Fruit fly (Drosophila melanogaster) whole organism, prepupa: ENCODE measurements around the gene CG1979.
A peak's percentile ranks its signal among the peaks of the same experiment; 100 is the strongest.

Source experiments
- CG15336 ChIP-seq: fragments of 200-800 bp; sonication (Bioruptor generic); IDR thresholded peaks from 2 replicates; pipeline ENCODE4 v1.3.6; 2022; ENCODE audit warnings: missing biosample characterization, missing genetic modification characterization
- CG16779 ChIP-seq: fragments of 200-800 bp; sonication (Bioruptor generic); optimal IDR thresholded peaks from 3 replicates; lab custom pipeline; 2017; ENCODE audit warnings: missing biosample characterization, mild to moderate bottlenecking, missing genetic modification characterization
- CG3919 ChIP-seq: fragments of 200-800 bp; sonication (Bioruptor generic); optimal IDR thresholded peaks from 3 replicates; lab custom pipeline; 2016; ENCODE audit warnings: missing biosample characterization, missing genetic modification characterization
- CG4318 ChIP-seq: fragments of 200-800 bp; sonication (Bioruptor generic); optimal IDR thresholded peaks from 3 replicates; lab custom pipeline; 2017; ENCODE audit warnings: missing biosample characterization, mild to moderate bottlenecking, missing genetic modification characterization
- CG6854 ChIP-seq: fragments of 200-800 bp; sonication (Bioruptor generic); optimal IDR thresholded peaks from 2 replicates; lab custom pipeline; 2017; ENCODE audit warnings: missing biosample characterization, mild to moderate bottlenecking, missing genetic modification characterization
- CG8319 ChIP-seq: fragments of 200-800 bp; sonication (Bioruptor generic); optimal IDR thresholded peaks from 3 replicates; lab custom pipeline; 2016; ENCODE audit warnings: missing biosample characterization, missing genetic modification characterization
- Eip93F ChIP-seq: fragments of 200-800 bp; sonication (Bioruptor generic); optimal IDR thresholded peaks from 2 replicates; lab custom pipeline; 2016; ENCODE audit warnings: missing biosample characterization, mild to moderate bottlenecking, missing genetic modification characterization
- OdsH ChIP-seq: fragments of 200-800 bp; sonication (Bioruptor generic); optimal IDR thresholded peaks from 3 replicates; lab custom pipeline; 2016; ENCODE audit warnings: missing biosample characterization, missing genetic modification characterization
- Smox ChIP-seq: fragments of 200-800 bp; sonication (Bioruptor generic); optimal IDR thresholded peaks from 3 replicates; lab custom pipeline; 2016; ENCODE audit warnings: missing biosample characterization, missing genetic modification characterization
- salr ChIP-seq, 2 experiments: fragments of 200-800 bp; sonication (Bioruptor generic); optimal IDR thresholded peaks; 3 replicates each; lab custom pipeline; 2016 to 2018; ENCODE audit warnings: missing biosample characterization in 2 of 2, missing genetic modification characterization in 2 of 2, mild to moderate bottlenecking in 1 of 2
- spab ChIP-seq: fragments of 200-800 bp; sonication (Bioruptor generic); optimal IDR thresholded peaks from 2 replicates; lab custom pipeline; 2017; ENCODE audit warnings: missing biosample characterization, mild to moderate bottlenecking, missing genetic modification characterization, missing genetic modification reagents

DNA sequence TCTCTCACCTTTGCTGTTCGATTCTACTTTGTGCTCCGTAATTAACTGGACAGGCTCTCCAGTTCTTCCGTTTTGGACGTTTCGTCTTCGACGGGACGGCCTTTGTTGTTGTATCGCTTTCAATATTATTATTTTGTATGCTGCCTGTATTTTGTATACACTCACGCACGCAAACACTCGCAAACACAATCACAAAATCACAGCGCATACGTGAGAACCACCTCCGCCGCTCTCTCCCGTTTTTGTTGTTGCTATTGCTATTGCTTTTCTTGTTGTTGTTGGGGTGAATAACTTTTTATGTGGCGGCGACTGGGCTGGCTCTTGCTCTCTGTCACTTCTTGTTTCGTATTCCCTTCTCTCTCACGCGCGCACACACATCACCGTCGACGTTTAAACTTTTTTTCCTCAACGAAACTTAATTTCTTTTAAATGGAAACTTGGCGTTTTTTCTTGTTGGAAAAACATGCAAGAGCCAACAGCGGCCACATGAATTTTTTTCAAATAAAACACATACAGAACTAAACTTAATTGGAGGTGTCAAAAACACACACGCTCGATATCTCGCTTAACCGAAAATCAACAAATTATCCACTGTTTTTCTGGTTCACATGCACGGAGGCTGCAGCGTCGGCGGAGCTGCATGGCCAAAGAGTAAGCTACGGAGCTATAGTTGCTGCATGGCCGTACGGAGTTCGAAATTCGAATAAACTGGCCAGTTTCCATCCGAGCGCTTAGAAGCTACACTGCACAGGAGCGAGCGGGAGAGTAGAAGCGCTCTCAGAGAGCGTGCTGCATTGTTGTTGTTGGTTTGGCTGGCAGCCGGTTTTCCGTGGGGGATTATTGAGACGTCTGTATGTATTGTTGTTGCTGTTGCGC, 53.6 kb downstream of the CG1979 start:
- no peak for TF ChIP-seq OdsH (GFP tag; lab: Kevin White, UChicago)
- TF ChIP-seq spab (GFP tag; lab: Kevin White, UChicago), result no peak
- TF ChIP-seq Eip93F (GFP tag; lab: Kevin White, UChicago), result no peak
- no peak for TF ChIP-seq CG8319 (GFP tag; lab: Kevin White, UChicago)
- no peak for TF ChIP-seq CG4318
- no peak for TF ChIP-seq CG15336 (GFP tag; lab: Robert Waterston, UW)
- no peak for TF ChIP-seq CG16779 (tag; lab: Kevin White, UChicago)
- TF ChIP-seq CG3919, result no peak
- no peak for TF ChIP-seq salr (GFP tag; optimal IDR thresholded peaks at IDR 0.05; lab: Kevin White, UChicago)
- TF ChIP-seq Smox (GFP tag; lab: Kevin White, UChicago), result peak; percentile 6
- no peak for TF ChIP-seq CG6854 (GFP tag; lab: Kevin White, UChicago)
